Worm (Caenorhabditis elegans): Measurements from ENCODE around the gene elo-6.
A peak's percentile ranks its signal among the peaks of the same experiment; 100 is the strongest.

Gene elo-6

ce11 chrIV:5364135-5364609 lies 24.2 kb downstream of the elo-6 start, which contains the start of the genes hda-6 and F41H10.4:
Gene hda-6 (minus strand): TSS chrIV:5364306.
Gene F41H10.4 (plus strand): TSS chrIV:5364559.
- TF ChIP-seq nhr-25 (tag; optimal IDR thresholded peaks at IDR 0.05) (peak; percentile 97), snpc-4 (tag; optimal IDR thresholded peaks at IDR 0.05) (peak; percentile 92), nfya-1 (tag; optimal IDR thresholded peaks at IDR 0.05; ENCODE audit: insufficient read depth) (peak; percentile 75), elt-2 (tag; optimal IDR thresholded peaks at IDR 0.05) (peak; percentile 28), ama-1 (optimal IDR thresholded peaks at IDR 0.05) (no peak), ztf-11 (tag; optimal IDR thresholded peaks at IDR 0.05) (no peak), mdl-1 (tag; optimal IDR thresholded peaks at IDR 0.05) (no peak), sea-2 (GFP tag; optimal IDR thresholded peaks at IDR 0.05) (no peak), unc-62 (GFP tag; optimal IDR thresholded peaks at IDR 0.05) (no peak), ztf-4 (tag; optimal IDR thresholded peaks at IDR 0.05) (no peak), pha-4 (tag; optimal IDR thresholded peaks at IDR 0.05) (peak; percentile 75), fkh-10 (GFP tag; optimal IDR thresholded peaks at IDR 0.05) (no peak), lin-15B (tag; optimal IDR thresholded peaks at IDR 0.05) (peak; percentile 93), nhr-23 (tag; optimal IDR thresholded peaks at IDR 0.05) (peak; percentile 75), pqm-1 (tag; optimal IDR thresholded peaks at IDR 0.05) (no peak), ceh-82 (tag; optimal IDR thresholded peaks at IDR 0.05) (no peak), skn-1 (tag; optimal IDR thresholded peaks at IDR 0.05) (peak; percentile 9), lin-39 (tag; optimal IDR thresholded peaks at IDR 0.05) (peak; percentile 33), nhr-11 (tag; optimal IDR thresholded peaks at IDR 0.05) (no peak), elt-3 (tag; optimal IDR thresholded peaks at IDR 0.05) (no peak), lsy-12 (tag; optimal IDR thresholded peaks at IDR 0.05) (no peak), nhr-43 (tag; optimal IDR thresholded peaks at IDR 0.05; ENCODE audit: poor library complexity, severe bottlenecking) (peak; percentile 85), egl-5 (tag; optimal IDR thresholded peaks at IDR 0.05) (peak; percentile 73)

ce11 chrIV:5360533-5360932 lies 27.8 kb downstream of the elo-6 start, which contains the start of gene F41H10.5:
Gene F41H10.5 (plus strand): TSS chrIV:5360907.
- TF ChIP-seq lin-39 (tag; optimal IDR thresholded peaks at IDR 0.05): no peak
- peak; percentile 89 for TF ChIP-seq nfya-1 (tag; optimal IDR thresholded peaks at IDR 0.05; ENCODE audit: insufficient read depth)

- TF ChIP-seq nhr-23 (tag; optimal IDR thresholded peaks at IDR 0.05): no peak
- TF ChIP-seq fkh-10 (GFP tag; optimal IDR thresholded peaks at IDR 0.05): no peak
- TF ChIP-seq ceh-16 (tag; optimal IDR thresholded peaks at IDR 0.05): no peak
- no peak for TF ChIP-seq nfya-1 (tag; optimal IDR thresholded peaks at IDR 0.05; ENCODE audit: insufficient read depth)
- TF ChIP-seq skn-1 (tag; optimal IDR thresholded peaks at IDR 0.05): no peak
- TF ChIP-seq elt-3 (tag; optimal IDR thresholded peaks at IDR 0.05): no peak
- TF ChIP-seq ztf-4 (tag; optimal IDR thresholded peaks at IDR 0.05): no peak
- TF ChIP-seq unc-62 (GFP tag; optimal IDR thresholded peaks at IDR 0.05): no peak
- TF ChIP-seq nhr-11 (tag; optimal IDR thresholded peaks at IDR 0.05): no peak
- no peak for TF ChIP-seq R02D3.7 (tag; optimal IDR thresholded peaks at IDR 0.05)
- no peak for TF ChIP-seq tbx-2 (tag; optimal IDR thresholded peaks at IDR 0.05)
- no peak for TF ChIP-seq elt-1 (tag; optimal IDR thresholded peaks at IDR 0.05)
- no peak for TF ChIP-seq egl-27 (tag; optimal IDR thresholded peaks at IDR 0.05)
- TF ChIP-seq ceh-9 (tag; optimal IDR thresholded peaks at IDR 0.05): no peak
- no peak for TF ChIP-seq ztf-11 (tag; optimal IDR thresholded peaks at IDR 0.05)
- no peak for TF ChIP-seq mdl-1 (tag; optimal IDR thresholded peaks at IDR 0.05)
- TF ChIP-seq nhr-67 (tag; optimal IDR thresholded peaks at IDR 0.05): no peak
Measured at ce11 chrIV:5354564-5354963, 33.8 kb downstream of the elo-6 start.

ce11 chrIV:5354124-5354523 lies 34.2 kb downstream of the elo-6 start, which contains the start of gene Y4C6B.1:
Gene Y4C6B.1 (plus strand): TSS chrIV:5354488.
- TF ChIP-seq sea-2 (GFP tag; optimal IDR thresholded peaks at IDR 0.05) (no peak), nfya-1 (tag; optimal IDR thresholded peaks at IDR 0.05; ENCODE audit: insufficient read depth) (peak; percentile 22), nhr-11 (tag; optimal IDR thresholded peaks at IDR 0.05) (no peak), ama-1 (optimal IDR thresholded peaks at IDR 0.05) (no peak), fkh-2 (tag; optimal IDR thresholded peaks at IDR 0.05) (no peak), eor-1 (tag; optimal IDR thresholded peaks at IDR 0.05) (no peak), nhr-23 (tag; optimal IDR thresholded peaks at IDR 0.05) (no peak), hmg-11 (tag; optimal IDR thresholded peaks at IDR 0.05) (no peak), lin-15B (tag; optimal IDR thresholded peaks at IDR 0.05) (peak; percentile 30), daf-12 (tag; optimal IDR thresholded peaks at IDR 0.05) (no peak), nhr-76 (tag; optimal IDR thresholded peaks at IDR 0.05) (no peak), pha-4 (tag; optimal IDR thresholded peaks at IDR 0.05) (no peak), tbx-2 (tag; optimal IDR thresholded peaks at IDR 0.05) (no peak), nhr-77 (tag; optimal IDR thresholded peaks at IDR 0.05) (no peak), nhr-25 (tag; optimal IDR thresholded peaks at IDR 0.05) (no peak), ceh-28 (tag; optimal IDR thresholded peaks at IDR 0.05) (no peak), egl-27 (tag; optimal IDR thresholded peaks at IDR 0.05) (no peak), nhr-67 (tag; optimal IDR thresholded peaks at IDR 0.05) (no peak)

Measured in whole organism, L3 larva.